Fruit fly (Drosophila melanogaster) whole organism, embryonic: ENCODE measurements around the gene CG8141.
A peak's percentile ranks its signal among the peaks of the same experiment; 100 is the strongest.

ENCODE experiments used
- Asciz ChIP-seq: fragments of 200-800 bp; sonication (Bioruptor generic); optimal IDR thresholded peaks from 2 replicates; lab custom pipeline; 2017; ENCODE audit warnings: missing biosample characterization, mild to moderate bottlenecking, missing genetic modification characterization, missing genetic modification reagents
- Atf3 ChIP-seq: fragments of 200-800 bp; sonication (Bioruptor generic); optimal IDR thresholded peaks from 3 replicates; lab custom pipeline; 2016; ENCODE audit warnings: missing biosample characterization, missing genetic modification characterization
- CG12155 ChIP-seq: fragments of 200-800 bp; sonication (Bioruptor generic); optimal IDR thresholded peaks from 3 replicates; lab custom pipeline; 2016; ENCODE audit warnings: missing biosample characterization, missing genetic modification characterization
- CG1233 ChIP-seq: fragments of 200-800 bp; sonication (Bioruptor generic); optimal IDR thresholded peaks from 4 replicates; lab custom pipeline; 2018; ENCODE audit warnings: missing biosample characterization, mild to moderate bottlenecking, missing genetic modification characterization
- CG14441 ChIP-seq: fragments of 200-800 bp; sonication (Bioruptor generic); IDR thresholded peaks from 2 replicates; pipeline ENCODE4 v1.3.6; 2022; ENCODE audit warnings: missing biosample characterization, missing genetic modification characterization
- CG1603 ChIP-seq: fragments of 200-800 bp; sonication (Bioruptor generic); optimal IDR thresholded peaks from 2 replicates; lab custom pipeline; 2019; ENCODE audit warnings: missing biosample characterization, mild to moderate bottlenecking, missing genetic modification characterization, moderate library complexity
- CG17612 ChIP-seq: fragments of 200-800 bp; sonication (Bioruptor generic); IDR thresholded peaks from 2 replicates; pipeline ENCODE4 v1.3.6; 2022; ENCODE audit warnings: missing biosample characterization, missing genetic modification characterization
- CG18011 ChIP-seq: fragments of 200-800 bp; sonication (Bioruptor generic); optimal IDR thresholded peaks from 2 replicates; lab custom pipeline; 2017; ENCODE audit warnings: missing biosample characterization, missing genetic modification characterization, mild to moderate bottlenecking, moderate library complexity, missing genotype
- CG18476 ChIP-seq: fragments of 200-800 bp; sonication (Bioruptor generic); optimal IDR thresholded peaks from 2 replicates; lab custom pipeline; 2016; ENCODE audit warnings: missing biosample characterization, mild to moderate bottlenecking, missing genetic modification characterization
- CG2120 ChIP-seq: fragments of 200-800 bp; sonication (Bioruptor generic); optimal IDR thresholded peaks from 3 replicates; lab custom pipeline; 2016; ENCODE audit warnings: missing biosample characterization, missing genetic modification characterization
- CG2712 ChIP-seq: fragments of 200-800 bp; optimal IDR thresholded peaks from 3 replicates; lab custom pipeline; 2019; ENCODE audit warnings: missing biosample characterization, mild to moderate bottlenecking, missing genetic modification characterization, moderate library complexity
- CG30020 ChIP-seq: fragments of 200-800 bp; optimal IDR thresholded peaks from 2 replicates; lab custom pipeline; 2019; ENCODE audit warnings: missing biosample characterization, mild to moderate bottlenecking, missing genetic modification characterization, moderate library complexity
- CG3163 ChIP-seq: fragments of 200-800 bp; sonication (Bioruptor generic); optimal IDR thresholded peaks from 3 replicates; lab custom pipeline; 2016; ENCODE audit warnings: missing biosample characterization, missing genetic modification characterization
- CG42726 ChIP-seq: fragments of 200-800 bp; sonication (Bioruptor generic); IDR thresholded peaks from 2 replicates; pipeline ENCODE4 v1.3.6; 2022; ENCODE audit warnings: missing biosample characterization, missing genetic modification characterization; ENCODE audit not compliant: partially characterized antibody
- CG5953 ChIP-seq: fragments of 200-800 bp; sonication (Bioruptor generic); IDR thresholded peaks from 2 replicates; pipeline ENCODE4 v1.3.6; 2022; ENCODE audit warnings: missing biosample characterization, missing genetic modification characterization
- CG7556 ChIP-seq: fragments of 200-800 bp; sonication (Bioruptor generic); optimal IDR thresholded peaks from 2 replicates; lab custom pipeline; 2017; ENCODE audit warnings: missing biosample characterization, mild to moderate bottlenecking, missing genetic modification characterization
- D19A ChIP-seq: fragments of 200-800 bp; optimal IDR thresholded peaks from 3 replicates; lab custom pipeline; 2019; ENCODE audit warnings: missing biosample characterization, mild to moderate bottlenecking, missing genetic modification characterization, moderate library complexity
- Elba2 ChIP-seq: fragments of 200-800 bp; sonication (Bioruptor generic); optimal IDR thresholded peaks from 3 replicates; lab custom pipeline; 2016; ENCODE audit warnings: missing biosample characterization, missing genetic modification characterization
- HLH4C ChIP-seq: fragments of 200-800 bp; sonication (Bioruptor generic); IDR thresholded peaks from 3 replicates; pipeline ENCODE4 v1.3.6; 2022; ENCODE audit warnings: missing biosample characterization, missing genetic modification characterization; ENCODE audit not compliant: partially characterized antibody
- Jarid2 ChIP-seq: fragments of 200-800 bp; sonication (Bioruptor generic); optimal IDR thresholded peaks from 3 replicates; lab custom pipeline; 2017; ENCODE audit warnings: mild to moderate bottlenecking, missing biosample characterization, missing genetic modification reagents, missing genetic modification characterization
- Sox102F ChIP-seq: fragments of 200-800 bp; sonication (Bioruptor generic); optimal IDR thresholded peaks from 2 replicates; lab custom pipeline; 2018; ENCODE audit warnings: missing biosample characterization, mild to moderate bottlenecking, missing genetic modification characterization, moderate library complexity
- Sry-δ ChIP-seq: fragments of 200-800 bp; sonication (Bioruptor generic); optimal IDR thresholded peaks from 2 replicates; lab custom pipeline; 2016; ENCODE audit warnings: missing biosample characterization, missing genetic modification characterization
- Usf ChIP-seq: fragments of 200-800 bp; sonication (Bioruptor generic); optimal IDR thresholded peaks from 2 replicates; lab custom pipeline; 2017; ENCODE audit warnings: missing genotype, missing biosample characterization, missing genetic modification characterization
- Xbp1 ChIP-seq: fragments of 200-800 bp; sonication (Bioruptor generic); optimal IDR thresholded peaks from 3 replicates; lab custom pipeline; 2016; ENCODE audit warnings: missing biosample characterization, mild to moderate bottlenecking, missing genetic modification characterization
- abd-A ChIP-seq: fragments of 200-800 bp; sonication (Bioruptor generic); optimal IDR thresholded peaks from 3 replicates; lab custom pipeline; 2019; ENCODE audit warnings: missing biosample characterization, mild to moderate bottlenecking, missing genetic modification characterization, moderate library complexity
- ash1 ChIP-seq: fragments of 200-800 bp; sonication (Bioruptor generic); optimal IDR thresholded peaks from 2 replicates; lab custom pipeline; 2018; ENCODE audit warnings: missing biosample characterization, mild to moderate bottlenecking, missing genetic modification characterization
- chinmo ChIP-seq: fragments of 200-800 bp; sonication (Bioruptor generic); IDR thresholded peaks from 4 replicates; pipeline ENCODE4 v1.3.6; 2022; ENCODE audit warnings: missing biosample characterization, missing genetic modification characterization; ENCODE audit not compliant: partially characterized antibody
- chn ChIP-seq: fragments of 200-800 bp; sonication (Bioruptor generic); optimal IDR thresholded peaks from 2 replicates; lab custom pipeline; 2016; ENCODE audit warnings: missing biosample characterization, missing genetic modification characterization
- dm ChIP-seq: fragments of 200-800 bp; sonication (Bioruptor generic); optimal IDR thresholded peaks from 3 replicates; lab custom pipeline; 2016; ENCODE audit warnings: missing biosample characterization, missing genetic modification characterization
- ewg ChIP-seq: fragments of 200-800 bp; sonication (Bioruptor generic); optimal IDR thresholded peaks from 3 replicates; lab custom pipeline; 2017; ENCODE audit warnings: mild to moderate bottlenecking, missing biosample characterization, missing genetic modification reagents, missing genetic modification characterization
- fd102C ChIP-seq: fragments of 200-800 bp; sonication (Bioruptor generic); optimal IDR thresholded peaks from 2 replicates; lab custom pipeline; 2018; ENCODE audit warnings: missing biosample characterization, mild to moderate bottlenecking, missing genetic modification characterization, moderate library complexity
- fru ChIP-seq: fragments of >200 bp; optimal IDR thresholded peaks from 2 replicates; lab custom pipeline; 2017
- grn ChIP-seq: fragments of 200-800 bp; sonication (Bioruptor generic); optimal IDR thresholded peaks from 3 replicates; lab custom pipeline; 2017; ENCODE audit warnings: missing biosample characterization, missing genetic modification characterization
- gsb-n ChIP-seq: fragments of 200-800 bp; sonication (Bioruptor generic); optimal IDR thresholded peaks from 3 replicates; lab custom pipeline; 2018; ENCODE audit warnings: missing biosample characterization, mild to moderate bottlenecking, missing genetic modification characterization
- maf-S ChIP-seq: fragments of 200-800 bp; sonication (Bioruptor generic); optimal IDR thresholded peaks from 2 replicates; lab custom pipeline; 2016; ENCODE audit warnings: missing biosample characterization, missing genetic modification characterization
- run ChIP-seq: fragments of 200-800 bp; sonication (Bioruptor generic); optimal IDR thresholded peaks from 3 replicates; lab custom pipeline; 2018; ENCODE audit warnings: missing biosample characterization, mild to moderate bottlenecking, missing genetic modification characterization
- scrt ChIP-seq: fragments of 200-800 bp; sonication (Bioruptor generic); optimal IDR thresholded peaks from 2 replicates; lab custom pipeline; 2018; ENCODE audit warnings: missing biosample characterization, mild to moderate bottlenecking, missing genetic modification characterization, moderate library complexity
- sens ChIP-seq: fragments of 200-800 bp; sonication (Bioruptor generic); peaks from one replicate; lab custom pipeline; 2016; ENCODE audit warnings: missing biosample characterization, missing genetic modification characterization
- sob ChIP-seq: fragments of 200-800 bp; sonication (Bioruptor generic); IDR thresholded peaks from 2 replicates; pipeline ENCODE4 v1.3.6; 2022; ENCODE audit warnings: missing biosample characterization, missing genetic modification characterization

Gene CG8141

DNA sequence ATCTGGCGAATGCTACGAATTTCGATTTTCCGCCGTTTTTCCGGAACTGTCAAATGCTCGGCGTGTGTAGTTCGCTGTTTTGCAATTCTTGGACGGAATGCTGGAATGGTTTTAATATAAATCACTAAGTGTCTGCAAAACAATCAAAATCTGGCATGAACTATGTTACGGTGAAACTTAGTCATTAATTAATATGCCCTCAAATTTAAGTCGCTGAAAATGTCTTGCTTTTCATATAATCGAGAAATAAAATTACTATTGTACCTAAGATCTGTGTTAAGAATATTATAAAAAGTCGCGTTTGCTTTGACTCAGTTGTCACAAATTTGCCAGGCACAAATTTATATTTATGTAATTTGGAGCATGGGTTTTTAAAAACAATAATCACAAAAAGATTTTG, at the start of gene CG8141:
Gene CG8141 (plus strand): TSS at position 301 of the 400 bp plus-strand sequence.
- no peak for TF ChIP-seq Sox102F (GFP tag; lab: Kevin White, UChicago)
- no peak for TF ChIP-seq CG2712 (tag; lab: Kevin White, UChicago)
- no peak for TF ChIP-seq Xbp1 (GFP tag; lab: Kevin White, UChicago)
- no peak for TF ChIP-seq HLH4C (GFP tag; lab: Robert Waterston, UW)
- no peak for TF ChIP-seq ash1 (GFP tag; lab: Kevin White, UChicago)
- TF ChIP-seq Sry-δ (GFP tag; lab: Kevin White, UChicago) = no peak
- TF ChIP-seq Atf3 (GFP tag; lab: Kevin White, UChicago) = no peak
- TF ChIP-seq gsb-n (tag; lab: Kevin White, UChicago) = no peak

DNA sequence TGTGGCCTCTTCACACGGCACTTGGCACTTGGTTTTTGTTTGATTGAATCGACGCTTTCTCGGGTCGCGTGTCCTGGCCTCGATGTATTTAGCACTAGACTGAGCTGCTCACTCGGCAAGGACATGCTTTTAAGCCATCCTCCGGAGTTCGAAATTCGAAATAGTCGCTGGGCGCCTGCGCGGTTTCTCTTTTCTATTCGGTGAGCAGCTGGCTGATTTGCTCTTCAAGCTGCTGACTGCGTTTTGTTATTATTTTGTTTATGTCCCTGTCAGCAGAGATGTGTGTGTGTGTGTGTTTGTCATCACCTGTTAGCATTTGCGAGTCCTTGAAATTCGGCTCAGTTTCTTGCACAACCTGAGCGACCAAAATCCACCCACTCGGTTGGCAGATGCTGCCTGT, 35.8 kb upstream of the CG8141 start, which contains the start of gene 2mit:
Gene 2mit (minus strand): TSS at position 101 of the 400 bp plus-strand sequence.
- peak; percentile 15 for TF ChIP-seq CG3163 (GFP tag; lab: Kevin White, UChicago)
- peak; percentile 34 for TF ChIP-seq CG18011
- peak; percentile 42 for TF ChIP-seq Jarid2 (GFP tag; lab: Kevin White, UChicago)
- peak; percentile 83 for TF ChIP-seq ewg (GFP tag; lab: Kevin White, UChicago)
- peak; percentile 72 for TF ChIP-seq scrt
- TF ChIP-seq sens (GFP tag; lab: Kevin White, UChicago) = peak; percentile 27
- no peak for TF ChIP-seq Elba2
- 0 out of 2 replicates have a peak, but pooled peaks have one; percentile 23 for TF ChIP-seq CG42726 (GFP tag; lab: Robert Waterston, UW)
- TF ChIP-seq fru (lab: Kevin White, UChicago) = no peak
- TF ChIP-seq abd-A (tag; lab: Kevin White, UChicago) = peak; percentile 1
- no peak for TF ChIP-seq CG5953
- 0 out of 4 replicates have a peak, but pooled peaks have one; percentile 39 for TF ChIP-seq chinmo (GFP tag; lab: Robert Waterston, UW)
- TF ChIP-seq sob (GFP tag; lab: Robert Waterston, UW) = no peak

- TF ChIP-seq D19A (tag; lab: Kevin White, UChicago) (no peak), CG7556 (GFP tag; lab: Kevin White, UChicago) (no peak), run (tag; lab: Kevin White, UChicago) (no peak), grn (GFP tag; lab: Kevin White, UChicago) (no peak), chn (GFP tag; lab: Kevin White, UChicago) (no peak), CG18476 (no peak), CG1603 (tag; lab: Kevin White, UChicago) (no peak), CG14441 (GFP tag; lab: Robert Waterston, UW) (no peak), fd102C (GFP tag; lab: Kevin White, UChicago) (no peak), CG2120 (GFP tag; lab: Kevin White, UChicago) (no peak), CG30020 (no peak), CG1233 (GFP tag; lab: Kevin White, UChicago) (no peak), CG12155 (no peak), Asciz (GFP tag; lab: Kevin White, UChicago) (no peak), CG17612 (GFP tag; lab: Robert Waterston, UW) (no peak), maf-S (GFP tag; lab: Kevin White, UChicago) (no peak), dm (GFP tag; lab: Kevin White, UChicago) (no peak), HLH4C (GFP tag; lab: Robert Waterston, UW) (no peak), Usf (GFP tag; lab: Kevin White, UChicago) (no peak)
Measured at dm6 chr3R:13181004-13181403, 10.4 kb upstream of the CG8141 start, which contains the start of gene CG8138. Gene CG8138, plus strand, starts transcription at chr3R:13181304.
